Fruit fly (Drosophila melanogaster) whole organism, pupa: ENCODE data around the gene chif.
A peak's percentile ranks its signal among the peaks of the same experiment; 100 is the strongest.

Experiments
- CG8301 ChIP-seq: fragments of 200-800 bp; sonication (Bioruptor generic); optimal IDR thresholded peaks from 2 replicates; lab custom pipeline; 2018; ENCODE audit warnings: missing biosample characterization, mild to moderate bottlenecking, missing genetic modification characterization
- EcR ChIP-seq: fragments of 200-800 bp; sonication (Bioruptor generic); optimal IDR thresholded peaks from 3 replicates; lab custom pipeline; 2019; ENCODE audit warnings: missing biosample characterization, missing genetic modification characterization, mild to moderate bottlenecking, moderate library complexity, missing genetic modification reagents
- fd96Ca ChIP-seq: fragments of 200-800 bp; sonication (Bioruptor generic); IDR thresholded peaks from 3 replicates; pipeline ENCODE4 v1.3.6; 2022; ENCODE audit warnings: missing biosample characterization, missing genetic modification characterization
- gl ChIP-seq: fragments of 200-800 bp; sonication (Bioruptor generic); optimal IDR thresholded peaks from 2 replicates; lab custom pipeline; 2018; ENCODE audit warnings: missing biosample characterization, mild to moderate bottlenecking, missing genetic modification characterization

- TF ChIP-seq fd96Ca (peak; percentile 35; the same call in 1 of the 3 replicates), CG8301 (tag; lab: Kevin White, UChicago) (no peak), gl (tag; lab: Kevin White, UChicago) (no peak), EcR (GFP tag; lab: Kevin White, UChicago) (peak; percentile 60)
Observed at dm6 chr2L:16324833-16325232, 27.6 kb downstream of the chif start.
